Fruit fly (Drosophila melanogaster): Measurements from ENCODE around the gene pkm.

Gene pkm

dm6 chrX:11576540-11576939 is 7.4 kb downstream of the pkm start, which contains the start of gene CG11695:
TSS of gene CG11695 (plus strand) at chrX:11576883.
- TF ChIP-seq HLH106 (tag; optimal IDR thresholded peaks at IDR 0.05) (peak; percentile 85), CrebA (GFP tag; optimal IDR thresholded peaks at IDR 0.05; ENCODE audit: borderline replicate concordance) (no peak), OdsH (GFP tag; optimal IDR thresholded peaks at IDR 0.05) (peak; percentile 67), brk (GFP tag; optimal IDR thresholded peaks at IDR 0.05) (no peak), sv (GFP tag; optimal IDR thresholded peaks at IDR 0.05) (peak; percentile 41), dsf (GFP tag; optimal IDR thresholded peaks at IDR 0.05; ENCODE audit: borderline replicate concordance) (no peak), tai (GFP tag; optimal IDR thresholded peaks at IDR 0.05) (no peak), foxo (GFP tag; optimal IDR thresholded peaks at IDR 0.05) (peak in 1 of 2 experiments; percentile 82), sage (GFP tag; optimal IDR thresholded peaks at IDR 0.05) (no peak), Jra (GFP tag; optimal IDR thresholded peaks at IDR 0.05) (no peak), h (GFP tag; optimal IDR thresholded peaks at IDR 0.05) (peak; percentile 72), rgr (GFP tag; optimal IDR thresholded peaks at IDR 0.05) (peak; percentile 77), ey (GFP tag; optimal IDR thresholded peaks at IDR 0.05) (peak; percentile 63), Sp1 (GFP tag; optimal IDR thresholded peaks at IDR 0.05) (peak; percentile 75), dmrt93B (GFP tag; optimal IDR thresholded peaks at IDR 0.05) (peak; percentile 50), dl (GFP tag; optimal IDR thresholded peaks at IDR 0.05; ENCODE audit: insufficient read depth in 1 of 2, partially characterized antibody in 2 of 2) (no peak), usp (GFP tag; optimal IDR thresholded peaks at IDR 0.05) (no peak), GATAd (GFP tag; optimal IDR thresholded peaks at IDR 0.05) (no peak), Myc (optimal IDR thresholded peaks at IDR 0.05) (peak; percentile 94), lola (GFP tag; optimal IDR thresholded peaks at IDR 0.05) (no peak), pan (optimal IDR thresholded peaks at IDR 0.05) (no peak), Hnf4 (GFP tag; optimal IDR thresholded peaks at IDR 0.05) (no peak), Rel (GFP tag; optimal IDR thresholded peaks at IDR 0.05) (no peak), Rel (tag; optimal IDR thresholded peaks at IDR 0.05) (peak; percentile 48), Abd-B (GFP tag; optimal IDR thresholded peaks at IDR 0.05) (no peak), Dfd (GFP tag; optimal IDR thresholded peaks at IDR 0.05) (no peak), CG9705 (GFP tag; optimal IDR thresholded peaks at IDR 0.05) (peak; percentile 77), jim (GFP tag; optimal IDR thresholded peaks at IDR 0.05) (no peak), N (GFP tag; optimal IDR thresholded peaks at IDR 0.05) (no peak), Dif (GFP tag; optimal IDR thresholded peaks at IDR 0.05; ENCODE audit: partially characterized antibody) (no peak), br (GFP tag; optimal IDR thresholded peaks at IDR 0.05) (peak; percentile 51), psq (GFP tag; optimal IDR thresholded peaks at IDR 0.05) (peak; percentile 58), Hr78 (GFP tag; optimal IDR thresholded peaks at IDR 0.05) (no peak), Hr83 (GFP tag; optimal IDR thresholded peaks at IDR 0.05; ENCODE audit: poor library complexity, severe bottlenecking) (no peak), fru (GFP tag; optimal IDR thresholded peaks at IDR 0.05) (peak; percentile 64), Mio (GFP tag; optimal IDR thresholded peaks at IDR 0.05) (no peak), Vsx2 (GFP tag; optimal IDR thresholded peaks at IDR 0.05; ENCODE audit: partially characterized antibody) (no peak), woc (GFP tag; optimal IDR thresholded peaks at IDR 0.05) (peak; percentile 85), CG32264 (GFP tag; optimal IDR thresholded peaks at IDR 0.05) (no peak)

dm6 chrX:11573529-11573928 is 10.4 kb downstream of the pkm start, which contains the start of gene CG11696:
TSS of gene CG11696 (plus strand) at chrX:11573731.
- TF ChIP-seq N (GFP tag; optimal IDR thresholded peaks at IDR 0.05) (no peak), Myc (optimal IDR thresholded peaks at IDR 0.05) (peak; percentile 62)

dm6 chrX:11572270-11572914 is 11.6 kb downstream of the pkm start, which contains the start of the genes Kmn1 and Reepl1:
TSS of gene Kmn1 (minus strand) at chrX:11572442.
TSS of gene Reepl1 (plus strand) at chrX:11572707.
- no peak for TF ChIP-seq Dfd (GFP tag; optimal IDR thresholded peaks at IDR 0.05)
- peak in 1 of 2 experiments; percentile 40 for TF ChIP-seq foxo (GFP tag; optimal IDR thresholded peaks at IDR 0.05)
- TF ChIP-seq Hnf4 (GFP tag; optimal IDR thresholded peaks at IDR 0.05) = no peak
- peak; percentile 58 for TF ChIP-seq Myc (optimal IDR thresholded peaks at IDR 0.05)
- TF ChIP-seq HLH106 (tag; optimal IDR thresholded peaks at IDR 0.05) = peak; percentile 19
- TF ChIP-seq h (GFP tag; optimal IDR thresholded peaks at IDR 0.05) = no peak
- peak; percentile 19 for TF ChIP-seq Sp1 (GFP tag; optimal IDR thresholded peaks at IDR 0.05)
- TF ChIP-seq sage (GFP tag; optimal IDR thresholded peaks at IDR 0.05) = no peak
- peak; percentile 1 for TF ChIP-seq rgr (GFP tag; optimal IDR thresholded peaks at IDR 0.05)
- TF ChIP-seq woc (GFP tag; optimal IDR thresholded peaks at IDR 0.05) = peak; percentile 21
